Worm (Caenorhabditis elegans) whole organism, early embryonic: Measurements from ENCODE around the gene unk-1.

Experiments
- B0310.2 ChIP-seq: sonication (generic microtip); optimal IDR thresholded peaks from 2 replicates; lab custom pipeline; 2016; ENCODE audit warnings: mild to moderate bottlenecking, missing genetic modification characterization, missing compliant biosample characterization
- F13C5.2 ChIP-seq: sonication (generic microtip); optimal IDR thresholded peaks from 2 replicates; lab custom pipeline; 2017; ENCODE audit warnings: mild to moderate bottlenecking, missing genetic modification characterization, inconsistent platforms, missing compliant biosample characterization
- aly-1 ChIP-seq: sonication (generic microtip); optimal IDR thresholded peaks from 2 replicates; lab custom pipeline; 2016; ENCODE audit warnings: missing genetic modification characterization, missing compliant biosample characterization
- ama-1 ChIP-seq: fragments of 150-350 bp; optimal IDR thresholded peaks from 2 replicates; lab custom pipeline; 2014
- ceh-13 ChIP-seq: fragments of 200-800 bp; sonication (Bioruptor generic); optimal IDR thresholded peaks from 2 replicates; lab custom pipeline; 2018; ENCODE audit warnings: mild to moderate bottlenecking, missing genetic modification characterization, missing compliant biosample characterization
- ceh-36 ChIP-seq: sonication (generic microtip); optimal IDR thresholded peaks from 2 replicates; lab custom pipeline; 2016; ENCODE audit warnings: missing genetic modification characterization, inconsistent platforms, missing compliant biosample characterization
- ets-7 ChIP-seq: sonication (generic microtip); optimal IDR thresholded peaks from 2 replicates; lab custom pipeline; 2016; ENCODE audit warnings: missing genotype, missing genetic modification characterization, missing compliant biosample characterization
- flt-1 ChIP-seq: fragments of 200-800 bp; sonication (Bioruptor generic); IDR thresholded peaks from 2 replicates; pipeline ENCODE4 v1.3.6; 2022; ENCODE audit warnings: missing genetic modification characterization, missing compliant biosample characterization
- hmbx-1 ChIP-seq: sonication (generic microtip); optimal IDR thresholded peaks from 2 replicates; lab custom pipeline; 2016; ENCODE audit warnings: mild to moderate bottlenecking, missing genetic modification characterization, missing compliant biosample characterization
- hmg-4 ChIP-seq: fragments of 200-800 bp; sonication (Bioruptor generic); optimal IDR thresholded peaks from 2 replicates; lab custom pipeline; 2018; ENCODE audit warnings: mild to moderate bottlenecking, missing genetic modification characterization, missing compliant biosample characterization
- hnd-1 ChIP-seq: sonication (generic microtip); optimal IDR thresholded peaks from 2 replicates; lab custom pipeline; 2016; ENCODE audit warnings: missing genetic modification characterization, missing compliant biosample characterization
- pes-1 ChIP-seq: fragments of 200-800 bp; sonication (Bioruptor generic); IDR thresholded peaks from 2 replicates; pipeline ENCODE4 v1.3.6; 2022; ENCODE audit warnings: missing genetic modification reagents, missing genetic modification characterization, missing compliant biosample characterization
- scrt-1 ChIP-seq: fragments of 200-800 bp; sonication (Bioruptor generic); IDR thresholded peaks from 2 replicates; pipeline ENCODE4 v1.3.6; 2022; ENCODE audit warnings: missing genetic modification characterization, missing compliant biosample characterization
- sea-1 ChIP-seq: fragments of 200-800 bp; sonication (Bioruptor generic); conservative IDR thresholded peaks from 2 replicates; pipeline ENCODE4 v1.3.6; 2022; ENCODE audit warnings: missing genetic modification characterization, missing compliant biosample characterization
- tbx-11 ChIP-seq: fragments of 200-800 bp; sonication (Bioruptor generic); IDR thresholded peaks from 2 replicates; pipeline ENCODE4 v1.3.6; 2022; ENCODE audit warnings: missing genetic modification characterization, missing compliant biosample characterization
- tbx-37 ChIP-seq: fragments of 200-800 bp; sonication (Bioruptor generic); conservative IDR thresholded peaks from 2 replicates; pipeline ENCODE4 v1.3.6; 2022; ENCODE audit warnings: missing genetic modification reagents, missing genetic modification characterization, missing compliant biosample characterization
- tra-4 ChIP-seq: sonication (generic microtip); optimal IDR thresholded peaks from 2 replicates; lab custom pipeline; 2017; ENCODE audit warnings: missing genetic modification characterization, missing compliant biosample characterization

unk-1 gene

DNA sequence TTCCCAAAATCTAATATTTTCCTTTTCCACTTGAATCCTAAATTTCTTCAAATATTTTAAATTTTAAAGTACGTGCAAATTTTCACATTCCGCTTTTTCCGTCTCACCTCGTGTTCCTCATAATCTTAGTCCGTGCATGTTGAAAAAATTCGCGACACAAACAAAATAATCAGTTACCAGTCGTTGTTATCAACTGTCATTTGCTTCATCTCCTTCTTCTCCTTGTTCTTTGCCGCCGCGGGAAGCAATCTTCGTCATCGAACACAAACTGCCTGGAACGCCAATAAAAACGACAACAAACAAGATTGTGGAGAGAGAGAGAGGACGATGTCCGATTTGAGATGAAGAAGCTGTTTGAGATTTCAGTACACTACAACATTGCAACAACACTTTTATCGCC is 3.0 kb downstream of the unk-1 start, which contains the start of gene C34D10.5:
Gene C34D10.5, plus strand, starts transcription at position 269 of the 400 bp plus-strand sequence.
- no peak for TF ChIP-seq tbx-11 (GFP tag; lab: Robert Waterston, UW)
- no peak for TF ChIP-seq hnd-1
- no peak for TF ChIP-seq aly-1
- no peak for TF ChIP-seq tbx-37 (GFP tag; lab: Robert Waterston, UW)
- TF ChIP-seq hmbx-1 (tag; lab: Kevin White, UChicago): no peak
- no peak for TF ChIP-seq B0310.2 (tag; lab: Kevin White, UChicago)
- no peak for TF ChIP-seq F13C5.2 (tag; lab: Kevin White, UChicago)
- TF ChIP-seq tra-4 (tag; lab: Kevin White, UChicago): no peak
- no peak for TF ChIP-seq pes-1 (GFP tag; lab: Robert Waterston, UW)
- TF ChIP-seq ceh-36 (tag; lab: Kevin White, UChicago): no peak
- TF ChIP-seq scrt-1 (GFP tag; lab: Robert Waterston, UW): no peak
- no peak for TF ChIP-seq ceh-13 (GFP tag; lab: Kevin White, UChicago)
- no peak for TF ChIP-seq ama-1
- no peak for TF ChIP-seq sea-1 (GFP tag; lab: Robert Waterston, UW)
- no peak for TF ChIP-seq flt-1 (GFP tag; lab: Robert Waterston, UW)

DNA sequence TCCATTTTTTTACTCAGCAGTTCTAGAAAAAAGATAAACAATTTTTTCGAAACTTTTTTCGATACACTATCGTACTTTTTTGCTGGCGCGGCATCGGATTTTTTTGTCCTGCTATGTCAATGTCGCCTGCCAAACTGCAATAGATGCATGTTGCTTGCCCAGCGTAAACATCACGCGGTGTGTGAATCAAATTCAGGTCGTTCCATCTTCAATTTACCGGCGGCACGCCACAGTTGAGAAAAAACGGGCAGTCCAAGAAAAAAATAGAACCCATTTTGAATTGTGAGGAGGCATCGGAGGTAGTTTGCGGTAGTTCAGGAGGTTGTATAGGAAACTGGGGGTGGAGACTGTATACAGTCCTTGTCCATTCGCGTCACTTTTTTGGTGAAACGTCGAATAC is 3.7 kb downstream of the unk-1 start:
- TF ChIP-seq F13C5.2 (tag; lab: Kevin White, UChicago) (no peak), hnd-1 (no peak), tbx-11 (GFP tag; lab: Robert Waterston, UW) (no peak), tbx-37 (GFP tag; lab: Robert Waterston, UW) (no peak), hmg-4 (GFP tag; lab: Kevin White, UChicago) (no peak), ceh-36 (tag; lab: Kevin White, UChicago) (no peak), scrt-1 (GFP tag; lab: Robert Waterston, UW) (no peak), hmbx-1 (tag; lab: Kevin White, UChicago) (no peak), B0310.2 (tag; lab: Kevin White, UChicago) (no peak), flt-1 (GFP tag; lab: Robert Waterston, UW) (no peak), sea-1 (GFP tag; lab: Robert Waterston, UW) (no peak)

DNA sequence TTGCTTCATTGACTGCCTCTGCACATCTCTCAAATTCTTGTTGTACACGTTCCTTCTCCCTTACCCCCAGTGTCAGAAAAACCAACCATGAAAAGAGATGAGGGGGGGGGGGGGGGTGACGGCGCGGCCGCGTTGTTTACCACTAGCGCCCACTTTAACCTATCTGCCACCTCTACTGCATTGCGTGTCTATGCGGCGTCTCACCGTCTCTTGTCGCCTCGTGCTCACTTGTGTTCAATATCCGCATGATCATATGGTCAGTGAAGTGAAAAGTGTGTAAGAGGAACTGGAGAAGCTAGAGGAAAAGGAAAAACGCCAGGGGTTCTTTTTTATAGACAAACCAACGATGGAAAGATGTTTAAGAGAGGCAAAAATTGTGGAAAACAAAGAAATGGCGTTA is 4.9 kb downstream of the unk-1 start:
- TF ChIP-seq hmg-4 (GFP tag; lab: Kevin White, UChicago) (peak; percentile 64), hmbx-1 (tag; lab: Kevin White, UChicago) (no peak), flt-1 (GFP tag; lab: Robert Waterston, UW) (no peak), tbx-11 (GFP tag; lab: Robert Waterston, UW) (no peak), F13C5.2 (tag; lab: Kevin White, UChicago) (peak; percentile 40), ceh-13 (GFP tag; lab: Kevin White, UChicago) (no peak), hnd-1 (no peak), ama-1 (no peak), tra-4 (tag; lab: Kevin White, UChicago) (no peak)

DNA sequence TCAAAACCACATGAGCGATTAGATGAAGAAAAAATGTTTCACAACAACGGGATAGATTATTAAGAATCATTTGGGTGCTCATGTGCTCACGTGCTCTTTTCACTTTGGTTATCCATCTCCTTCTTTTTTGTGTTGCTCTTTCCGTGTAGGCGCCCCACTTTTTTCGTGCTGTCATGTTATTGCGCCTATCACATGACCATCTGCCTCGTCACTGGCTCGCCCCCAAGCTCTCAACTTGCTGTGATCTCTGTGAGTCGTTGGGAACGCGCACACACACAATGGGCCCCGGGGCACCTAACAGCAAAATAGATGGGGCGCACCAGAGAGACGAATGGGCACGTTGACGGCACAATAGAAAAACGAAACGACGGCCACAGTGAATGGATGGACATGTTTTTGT is 6.8 kb downstream of the unk-1 start:
- TF ChIP-seq hnd-1: no peak
- TF ChIP-seq F13C5.2 (tag; lab: Kevin White, UChicago): no peak
- no peak for TF ChIP-seq tbx-11 (GFP tag; lab: Robert Waterston, UW)
- no peak for TF ChIP-seq aly-1
- no peak for TF ChIP-seq tra-4 (tag; lab: Kevin White, UChicago)
- no peak for TF ChIP-seq tbx-37 (GFP tag; lab: Robert Waterston, UW)
- TF ChIP-seq B0310.2 (tag; lab: Kevin White, UChicago): no peak
- TF ChIP-seq ets-7 (tag; lab: Kevin White, UChicago): no peak
- no peak for TF ChIP-seq pes-1 (GFP tag; lab: Robert Waterston, UW)
- no peak for TF ChIP-seq ceh-36 (tag; lab: Kevin White, UChicago)
- no peak for TF ChIP-seq hmbx-1 (tag; lab: Kevin White, UChicago)
- no peak for TF ChIP-seq scrt-1 (GFP tag; lab: Robert Waterston, UW)
- no peak for TF ChIP-seq ama-1
- TF ChIP-seq hmg-4 (GFP tag; lab: Kevin White, UChicago): no peak
- no peak for TF ChIP-seq sea-1 (GFP tag; lab: Robert Waterston, UW)
- no peak for TF ChIP-seq ceh-13 (GFP tag; lab: Kevin White, UChicago)
- TF ChIP-seq flt-1 (GFP tag; lab: Robert Waterston, UW): no peak

DNA sequence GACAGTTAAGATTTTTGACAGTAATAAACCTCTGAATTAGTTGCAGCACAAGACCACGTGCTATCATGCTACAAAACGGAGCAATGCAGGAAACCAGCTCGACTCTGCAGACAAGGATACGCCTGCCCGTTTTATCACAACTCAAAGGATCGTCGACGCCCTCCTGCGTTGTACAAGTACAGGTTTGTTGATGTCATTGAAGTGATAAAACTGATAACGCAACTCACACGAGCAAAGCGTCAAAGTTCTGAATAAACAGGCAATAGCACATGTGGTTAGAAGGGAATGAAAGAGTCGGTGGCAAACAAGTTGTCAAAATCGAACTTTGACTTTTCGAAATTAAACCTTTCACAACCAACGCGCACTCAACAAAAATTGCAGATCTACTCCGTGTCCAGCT is 7.9 kb downstream of the unk-1 start:
- TF ChIP-seq ama-1: no peak
- TF ChIP-seq scrt-1 (GFP tag; lab: Robert Waterston, UW): no peak
- TF ChIP-seq pes-1 (GFP tag; lab: Robert Waterston, UW): no peak
- TF ChIP-seq hmbx-1 (tag; lab: Kevin White, UChicago): no peak
- no peak for TF ChIP-seq ceh-13 (GFP tag; lab: Kevin White, UChicago)
- TF ChIP-seq hmg-4 (GFP tag; lab: Kevin White, UChicago): no peak
- no peak for TF ChIP-seq ceh-36 (tag; lab: Kevin White, UChicago)
- no peak for TF ChIP-seq tbx-11 (GFP tag; lab: Robert Waterston, UW)
- no peak for TF ChIP-seq tra-4 (tag; lab: Kevin White, UChicago)
- no peak for TF ChIP-seq ets-7 (tag; lab: Kevin White, UChicago)
- TF ChIP-seq flt-1 (GFP tag; lab: Robert Waterston, UW): no peak
- no peak for TF ChIP-seq hnd-1

DNA sequence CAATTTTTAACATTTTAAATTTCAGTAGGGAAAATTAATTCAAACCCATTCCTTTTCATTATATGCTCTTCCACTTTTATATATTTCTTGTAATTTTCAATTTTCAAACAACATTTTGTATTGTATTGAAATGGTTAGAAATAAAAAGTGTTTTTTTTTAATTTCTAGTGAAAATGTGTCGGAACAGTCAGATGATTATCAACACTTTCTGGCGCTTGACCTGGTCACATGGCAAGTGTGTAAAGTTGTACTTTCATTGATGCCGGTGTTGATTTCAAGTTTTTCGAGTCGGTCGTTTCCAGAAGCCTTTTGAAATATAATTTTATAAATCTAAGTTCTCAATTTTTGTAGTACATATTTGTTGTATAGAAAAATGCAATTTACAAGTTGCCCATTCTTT is 11.9 kb downstream of the unk-1 start:
- no peak for TF ChIP-seq scrt-1 (GFP tag; lab: Robert Waterston, UW)
- no peak for TF ChIP-seq pes-1 (GFP tag; lab: Robert Waterston, UW)
- no peak for TF ChIP-seq hnd-1
- TF ChIP-seq tbx-11 (GFP tag; lab: Robert Waterston, UW): no peak
- TF ChIP-seq F13C5.2 (tag; lab: Kevin White, UChicago): no peak
- no peak for TF ChIP-seq ama-1
- TF ChIP-seq ets-7 (tag; lab: Kevin White, UChicago): no peak
- no peak for TF ChIP-seq flt-1 (GFP tag; lab: Robert Waterston, UW)
- TF ChIP-seq ceh-13 (GFP tag; lab: Kevin White, UChicago): no peak
- no peak for TF ChIP-seq hmg-4 (GFP tag; lab: Kevin White, UChicago)
- no peak for TF ChIP-seq tra-4 (tag; lab: Kevin White, UChicago)
- TF ChIP-seq hmbx-1 (tag; lab: Kevin White, UChicago): no peak
- no peak for TF ChIP-seq sea-1 (GFP tag; lab: Robert Waterston, UW)
- TF ChIP-seq tbx-37 (GFP tag; lab: Robert Waterston, UW): no peak
- TF ChIP-seq aly-1: no peak
- no peak for TF ChIP-seq B0310.2 (tag; lab: Kevin White, UChicago)
- TF ChIP-seq ceh-36 (tag; lab: Kevin White, UChicago): no peak
